Worm (Caenorhabditis elegans): ENCODE data around the gene T28C6.11.

- TF ChIP-seq him-1 (tag; optimal IDR thresholded peaks at IDR 0.05) (no peak), W03F9.2 (tag; optimal IDR thresholded peaks at IDR 0.05) (no peak)
These were observed 5.9 kb upstream of the T28C6.11 start for ce11 chrIV:8845922-8846321.

All from whole organism, L4/young adult.